Worm (Caenorhabditis elegans): Measurements from ENCODE around the gene Y42A5A.3.

Gene Y42A5A.3

ce11 chrV:11059180-11059579, 36.6 kb downstream of the Y42A5A.3 start, which contains the start of gene T04C12.1:
Gene T04C12.1 (minus strand): TSS chrV:11059269.
- TF ChIP-seq dao-5 (tag; optimal IDR thresholded peaks at IDR 0.05) (no peak), him-1 (tag; optimal IDR thresholded peaks at IDR 0.05) (no peak), W03F9.2 (tag; optimal IDR thresholded peaks at IDR 0.05) (no peak)

- TF ChIP-seq dao-5 (tag; optimal IDR thresholded peaks at IDR 0.05) = no peak
- no peak for TF ChIP-seq W03F9.2 (tag; optimal IDR thresholded peaks at IDR 0.05)
- TF ChIP-seq him-1 (tag; optimal IDR thresholded peaks at IDR 0.05) = no peak
Observed at ce11 chrV:11057043-11057442, 38.7 kb downstream of the Y42A5A.3 start, which contains the start of gene srh-75. Gene srh-75 (minus strand): TSS chrV:11057143.

ce11 chrV:11056484-11056883, 39.3 kb downstream of the Y42A5A.3 start:
- no peak for TF ChIP-seq him-1 (tag; optimal IDR thresholded peaks at IDR 0.05)
- no peak for TF ChIP-seq dao-5 (tag; optimal IDR thresholded peaks at IDR 0.05)
- TF ChIP-seq W03F9.2 (tag; optimal IDR thresholded peaks at IDR 0.05) = no peak

- TF ChIP-seq dao-5 (tag; optimal IDR thresholded peaks at IDR 0.05) (no peak), him-1 (tag; optimal IDR thresholded peaks at IDR 0.05) (no peak), W03F9.2 (tag; optimal IDR thresholded peaks at IDR 0.05) (no peak)
Observed at ce11 chrV:11053827-11054226, 41.9 kb downstream of the Y42A5A.3 start, which contains the start of gene T04C12.7. Gene T04C12.7 (plus strand): TSS chrV:11054127.

DNA sequence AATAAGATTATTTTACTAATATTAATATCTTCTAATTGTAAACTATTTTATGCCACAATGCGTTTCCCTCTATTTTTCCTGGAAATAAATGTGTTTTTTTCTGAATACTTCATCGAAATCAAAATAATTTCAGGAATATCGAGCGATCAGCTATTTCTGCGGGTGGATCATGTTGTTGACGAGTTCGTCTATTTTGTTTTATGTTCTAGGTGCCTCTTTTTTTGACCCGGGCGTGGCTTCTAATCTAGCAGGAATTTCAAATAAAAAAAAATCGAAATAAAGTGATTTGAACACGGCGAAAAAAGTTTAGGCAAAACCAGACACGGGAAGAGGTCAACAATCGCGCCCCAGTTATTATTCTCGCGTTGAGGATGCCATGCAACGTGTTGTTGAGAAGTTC, 43.9 kb downstream of the Y42A5A.3 start, which contains the start of gene T04C12.33:
Gene T04C12.33 (plus strand): TSS at position 301 of the 400 bp plus-strand sequence.
- TF ChIP-seq dao-5 (tag; optimal IDR thresholded peaks at IDR 0.05) (no peak), W03F9.2 (tag; optimal IDR thresholded peaks at IDR 0.05) (no peak), him-1 (tag; optimal IDR thresholded peaks at IDR 0.05) (no peak)

- no peak for TF ChIP-seq dao-5 (tag; optimal IDR thresholded peaks at IDR 0.05)
- TF ChIP-seq him-1 (tag; optimal IDR thresholded peaks at IDR 0.05) = no peak
- TF ChIP-seq W03F9.2 (tag; optimal IDR thresholded peaks at IDR 0.05) = no peak
Observed at ce11 chrV:11048678-11049077, 47.1 kb downstream of the Y42A5A.3 start, which contains the start of gene srh-74. Gene srh-74 (minus strand): TSS chrV:11048778.

DNA sequence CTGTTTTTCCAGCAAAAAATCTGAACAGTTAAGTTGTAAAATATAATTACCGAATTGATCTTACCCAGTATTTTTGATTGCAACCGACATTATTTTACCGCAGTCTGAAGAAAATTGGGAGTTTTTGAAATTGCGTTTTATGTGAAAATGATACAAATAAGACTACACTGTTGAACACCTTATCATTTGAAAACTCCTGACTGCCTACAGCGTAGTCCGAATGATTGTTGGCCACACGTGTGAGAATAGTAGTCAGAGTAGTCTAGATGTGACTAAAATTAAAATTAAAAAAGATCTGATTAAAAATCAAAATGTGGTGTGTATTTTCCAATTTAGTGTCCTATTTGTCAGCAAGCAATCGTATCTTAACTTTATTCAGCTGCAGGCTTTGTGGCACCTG, 49.0 kb downstream of the Y42A5A.3 start, which contains the start of gene dhs-18:
Gene dhs-18 (minus strand): TSS at position 104 of the 400 bp plus-strand sequence.
- TF ChIP-seq dao-5 (tag; optimal IDR thresholded peaks at IDR 0.05) = no peak
- no peak for TF ChIP-seq him-1 (tag; optimal IDR thresholded peaks at IDR 0.05)
- TF ChIP-seq W03F9.2 (tag; optimal IDR thresholded peaks at IDR 0.05) = no peak

All from whole organism, L4/young adult.